Worm (Caenorhabditis elegans) whole organism, L1 larva: ENCODE data around the gene dgk-2.
A peak's percentile ranks its signal among the peaks of the same experiment; 100 is the strongest.

Experiments used
- C04F5.9 ChIP-seq: sonication (generic microtip); optimal IDR thresholded peaks from 2 replicates; lab custom pipeline; 2016; ENCODE audit warnings: missing genetic modification characterization, missing compliant biosample characterization
- C16A3.4 ChIP-seq: fragments of 150-350 bp; optimal IDR thresholded peaks from 2 replicates; lab custom pipeline; 2014; ENCODE audit warnings: missing biosample characterization, missing genetic modification characterization
- ceh-8 ChIP-seq: fragments of 200-800 bp; sonication (Bioruptor generic); optimal IDR thresholded peaks from 2 replicates; lab custom pipeline; 2018; ENCODE audit warnings: mild to moderate bottlenecking, missing genetic modification characterization, moderate library complexity, missing compliant biosample characterization
- ceh-90 ChIP-seq: sonication (generic microtip); optimal IDR thresholded peaks from 2 replicates; lab custom pipeline; 2016; ENCODE audit warnings: missing genetic modification characterization, missing compliant biosample characterization
- ces-1 ChIP-seq: fragments of 150-350 bp; optimal IDR thresholded peaks from 2 replicates; lab custom pipeline; 2014; ENCODE audit warnings: missing biosample characterization, missing genetic modification reagents, missing genetic modification characterization
- dpl-1 ChIP-seq, 3 experiments: fragments of 150-350 bp in 2 of 3; sonication (generic microtip) in 1 of 3; optimal IDR thresholded peaks; 2 replicates each; lab custom pipeline; 2014 to 2017; ENCODE audit warnings: missing biosample characterization in 3 of 3, missing genetic modification characterization in 3 of 3, missing genetic modification reagents in 3 of 3
- dsc-1 ChIP-seq: sonication (generic microtip); optimal IDR thresholded peaks from 2 replicates; lab custom pipeline; 2016; ENCODE audit warnings: mild to moderate bottlenecking, missing genetic modification characterization, missing compliant biosample characterization
- efl-3 ChIP-seq: fragments of 200-800 bp; sonication (Bioruptor generic); optimal IDR thresholded peaks from 2 replicates; lab custom pipeline; 2018; ENCODE audit warnings: mild to moderate bottlenecking, missing genetic modification characterization, missing compliant biosample characterization
- egl-13 ChIP-seq: sonication (generic microtip); optimal IDR thresholded peaks from 2 replicates; lab custom pipeline; 2016; ENCODE audit warnings: missing genotype, missing genetic modification reagents, missing genetic modification characterization, missing compliant biosample characterization
- egl-27 ChIP-seq, 2 experiments: fragments of 150-350 bp in 1 of 2; sonication (generic microtip); optimal IDR thresholded peaks; 3 replicates each; lab custom pipeline; 2017 to 2018; ENCODE audit warnings: missing biosample characterization in 2 of 2, missing genetic modification characterization in 2 of 2, missing genetic modification reagents in 2 of 2
- elt-3 ChIP-seq, 6 experiments: fragments of 150-350 bp in 1 of 6; sonication (generic microtip); optimal IDR thresholded peaks; 2 replicates each; lab custom pipeline; 2017 to 2018; ENCODE audit warnings: missing biosample characterization in 6 of 6, missing genetic modification characterization in 6 of 6, inconsistent platforms in 1 of 6
- ets-5 ChIP-seq: fragments of 200-800 bp; sonication (Bioruptor generic); IDR thresholded peaks from 2 replicates; pipeline ENCODE4 v1.3.6; 2022; ENCODE audit warnings: missing genetic modification characterization, missing compliant biosample characterization
- fkh-10 ChIP-seq: sonication (generic microtip); optimal IDR thresholded peaks from 2 replicates; lab custom pipeline; 2017; ENCODE audit warnings: missing biosample characterization, missing genetic modification reagents, missing genetic modification characterization
- fkh-4 ChIP-seq: sonication (generic microtip); optimal IDR thresholded peaks from 2 replicates; lab custom pipeline; 2016; ENCODE audit warnings: missing compliant biosample characterization, missing genetic modification characterization, borderline replicate concordance
- fos-1 ChIP-seq: fragments of 150-350 bp; optimal IDR thresholded peaks from 2 replicates; lab custom pipeline; 2014; ENCODE audit warnings: missing biosample characterization, missing genetic modification characterization
- grh-1 ChIP-seq: fragments of 200-800 bp; sonication (Bioruptor generic); IDR thresholded peaks from 2 replicates; pipeline ENCODE4 v1.3.6; 2022; ENCODE audit warnings: missing genetic modification reagents, missing genetic modification characterization, missing compliant biosample characterization
- irx-1 ChIP-seq: sonication (generic microtip); optimal IDR thresholded peaks from 2 replicates; lab custom pipeline; 2016; ENCODE audit warnings: missing genetic modification characterization, missing compliant biosample characterization
- jun-1 ChIP-seq: fragments of 150-350 bp; optimal IDR thresholded peaks from 2 replicates; lab custom pipeline; 2014; ENCODE audit warnings: missing biosample characterization, missing genetic modification reagents, missing genetic modification characterization
- lin-13 ChIP-seq: fragments of 150-350 bp; optimal IDR thresholded peaks from 2 replicates; lab custom pipeline; 2014; ENCODE audit warnings: missing biosample characterization, missing genetic modification reagents, missing genetic modification characterization
- lin-15B ChIP-seq: fragments of 150-350 bp; sonication (generic microtip); optimal IDR thresholded peaks from 3 replicates; lab custom pipeline; 2014; ENCODE audit warnings: missing biosample characterization, missing genetic modification characterization
- lin-35 ChIP-seq, 2 experiments: fragments of 150-350 bp; optimal IDR thresholded peaks; 2 replicates each; lab custom pipeline; 2014; ENCODE audit warnings: missing biosample characterization in 2 of 2, missing genetic modification characterization in 2 of 2, missing genetic modification reagents in 2 of 2
- lir-3 ChIP-seq: sonication (generic microtip); optimal IDR thresholded peaks from 2 replicates; lab custom pipeline; 2016; ENCODE audit warnings: mild to moderate bottlenecking, missing genetic modification characterization, moderate library complexity, missing compliant biosample characterization; ENCODE audit not compliant: poor library complexity
- mab-9 ChIP-seq: fragments of 200-800 bp; sonication (Bioruptor generic); IDR thresholded peaks from 2 replicates; pipeline ENCODE4 v1.3.6; 2022; ENCODE audit warnings: missing genetic modification reagents, missing genetic modification characterization, missing compliant biosample characterization
- mdl-1 ChIP-seq, 2 experiments: fragments of 150-350 bp; optimal IDR thresholded peaks; 2 replicates each; lab custom pipeline; 2014 to 2017; ENCODE audit warnings: missing biosample characterization in 2 of 2, missing genetic modification characterization in 2 of 2, inconsistent platforms in 1 of 2
- mef-2 ChIP-seq: fragments of 150-350 bp; optimal IDR thresholded peaks from 2 replicates; lab custom pipeline; 2014; ENCODE audit warnings: missing biosample characterization, missing genetic modification characterization
- mep-1 ChIP-seq: fragments of 150-350 bp; optimal IDR thresholded peaks from 2 replicates; lab custom pipeline; 2014; ENCODE audit warnings: missing biosample characterization, missing genetic modification characterization
- nhr-11 ChIP-seq: fragments of 150-350 bp; optimal IDR thresholded peaks from 2 replicates; lab custom pipeline; 2014; ENCODE audit warnings: missing biosample characterization, missing genetic modification characterization
- nhr-28 ChIP-seq: fragments of 150-350 bp; optimal IDR thresholded peaks from 2 replicates; lab custom pipeline; 2014; ENCODE audit warnings: missing biosample characterization, missing genetic modification characterization
- nhr-47 ChIP-seq: sonication (generic microtip); optimal IDR thresholded peaks from 2 replicates; lab custom pipeline; 2016; ENCODE audit warnings: mild to moderate bottlenecking, missing genetic modification characterization, moderate library complexity, missing compliant biosample characterization
- nhr-76 ChIP-seq: sonication (generic microtip); optimal IDR thresholded peaks from 2 replicates; lab custom pipeline; 2017; ENCODE audit warnings: missing biosample characterization, missing genetic modification characterization
- nhr-77 ChIP-seq: fragments of 150-350 bp; optimal IDR thresholded peaks from 2 replicates; lab custom pipeline; 2014; ENCODE audit warnings: missing biosample characterization, missing genetic modification characterization
- nhr-85 ChIP-seq: sonication (generic microtip); peaks from one replicate; lab custom pipeline; 2016; ENCODE audit warnings: missing genetic modification characterization, inconsistent platforms, missing compliant biosample characterization
- nhr-90 ChIP-seq: sonication (generic microtip); optimal IDR thresholded peaks from 2 replicates; lab custom pipeline; 2016; ENCODE audit warnings: mild to moderate bottlenecking, missing genetic modification characterization, missing compliant biosample characterization; ENCODE audit not compliant: poor library complexity
- pag-3 ChIP-seq: sonication (generic microtip); optimal IDR thresholded peaks from 2 replicates; lab custom pipeline; 2017; ENCODE audit warnings: missing genetic modification characterization, mild to moderate bottlenecking, missing compliant biosample characterization, antibody characterized with exemption, borderline replicate concordance; ENCODE audit not compliant: insufficient read depth
- pax-3 ChIP-seq: fragments of 200-800 bp; sonication (Bioruptor generic); optimal IDR thresholded peaks from 2 replicates; lab custom pipeline; 2018; ENCODE audit warnings: mild to moderate bottlenecking, missing genetic modification characterization, moderate library complexity, missing compliant biosample characterization
- pqm-1 ChIP-seq: sonication (generic microtip); optimal IDR thresholded peaks from 3 replicates; lab custom pipeline; 2017; ENCODE audit warnings: missing biosample characterization, missing genetic modification characterization
- rnt-1 ChIP-seq: sonication (generic microtip); optimal IDR thresholded peaks from 2 replicates; lab custom pipeline; 2016; ENCODE audit warnings: mild to moderate bottlenecking, missing genetic modification characterization, moderate library complexity, missing compliant biosample characterization
- skn-1 ChIP-seq: fragments of 150-350 bp; optimal IDR thresholded peaks from 2 replicates; lab custom pipeline; 2014; ENCODE audit warnings: missing biosample characterization, missing genetic modification characterization
- snpc-4 ChIP-seq: fragments of 150-350 bp; optimal IDR thresholded peaks from 2 replicates; lab custom pipeline; 2014; ENCODE audit warnings: missing biosample characterization, missing genetic modification characterization
- snu-23 ChIP-seq: sonication (generic microtip); optimal IDR thresholded peaks from 2 replicates; lab custom pipeline; 2016; ENCODE audit warnings: missing genetic modification characterization, missing compliant biosample characterization
- sox-4 ChIP-seq: sonication (generic microtip); optimal IDR thresholded peaks from 2 replicates; lab custom pipeline; 2016; ENCODE audit warnings: missing genetic modification characterization, missing compliant biosample characterization
- sup-37 ChIP-seq: fragments of 200-800 bp; sonication (Bioruptor generic); optimal IDR thresholded peaks from 2 replicates; lab custom pipeline; 2018; ENCODE audit warnings: mild to moderate bottlenecking, missing genetic modification characterization, missing compliant biosample characterization
- swsn-7 ChIP-seq: sonication (generic microtip); optimal IDR thresholded peaks from 2 replicates; lab custom pipeline; 2016; ENCODE audit warnings: missing genetic modification characterization, missing compliant biosample characterization
- tbx-2 ChIP-seq: sonication (generic microtip); optimal IDR thresholded peaks from 2 replicates; lab custom pipeline; 2016; ENCODE audit warnings: missing genetic modification characterization, missing compliant biosample characterization
- tlp-1 ChIP-seq: fragments of 150-350 bp; optimal IDR thresholded peaks from 2 replicates; lab custom pipeline; 2014; ENCODE audit warnings: missing biosample characterization, missing genetic modification characterization
- unc-86 ChIP-seq: sonication (generic microtip); optimal IDR thresholded peaks from 2 replicates; lab custom pipeline; 2016; ENCODE audit warnings: missing genetic modification characterization, missing compliant biosample characterization
- unc-98 ChIP-seq: fragments of 200-800 bp; sonication (Bioruptor generic); IDR thresholded peaks from 2 replicates; pipeline ENCODE4 v1.3.6; 2022; ENCODE audit warnings: missing genetic modification characterization, missing compliant biosample characterization
- xbp-1 ChIP-seq: sonication (generic microtip); optimal IDR thresholded peaks from 2 replicates; lab custom pipeline; 2016; ENCODE audit warnings: missing genetic modification characterization, missing compliant biosample characterization
- zag-1 ChIP-seq: fragments of 150-350 bp; optimal IDR thresholded peaks from 2 replicates; lab custom pipeline; 2014; ENCODE audit warnings: missing biosample characterization, missing genetic modification characterization
- ztf-11 ChIP-seq, 2 experiments: sonication (generic microtip); optimal IDR thresholded peaks; 2 replicates each; lab custom pipeline; 2016 to 2017; ENCODE audit warnings: missing genetic modification characterization in 2 of 2, missing biosample characterization in 1 of 2, missing compliant biosample characterization in 1 of 2

The dgk-2 gene

DNA sequence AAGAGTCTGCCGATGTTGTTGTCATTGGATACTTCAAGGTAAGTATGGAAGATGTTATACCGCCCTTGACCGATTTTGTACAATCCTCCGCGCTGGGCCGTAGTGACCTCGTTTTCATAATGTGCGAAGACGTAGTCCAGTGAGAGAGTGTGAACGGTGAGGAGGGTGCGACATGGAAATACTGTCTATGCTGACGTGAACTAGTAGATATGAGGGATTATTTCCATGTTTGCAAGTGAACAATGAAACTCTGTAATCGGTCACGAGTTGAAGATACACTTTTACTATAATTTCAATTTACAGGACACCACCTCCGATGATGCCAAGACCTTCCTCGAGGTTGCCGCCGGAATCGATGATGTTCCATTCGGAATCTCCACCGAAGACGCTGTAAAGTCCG, 20.7 kb upstream of the dgk-2 start (continued):
- TF ChIP-seq ces-1 = no peak
- TF ChIP-seq snpc-4 = no peak
- TF ChIP-seq tlp-1 (tag; lab: Kevin White, UChicago) = no peak
- TF ChIP-seq snu-23 = peak; percentile 22
- TF ChIP-seq jun-1 (tag; lab: Kevin White, UChicago) = no peak
- TF ChIP-seq fkh-4 = no peak
- TF ChIP-seq mef-2 (tag; lab: Kevin White, UChicago) = no peak
- TF ChIP-seq nhr-90 (tag; lab: Kevin White, UChicago) = peak; percentile 18
- no peak for TF ChIP-seq unc-98 (GFP tag; lab: Robert Waterston, UW)
- no peak for TF ChIP-seq egl-27 (tag; optimal IDR thresholded peaks at IDR 0.05; lab: Kevin White, UChicago)
- no peak for TF ChIP-seq fkh-10 (GFP tag; lab: Kevin White, UChicago)
- no peak for TF ChIP-seq dsc-1 (tag; lab: Kevin White, UChicago)
- no peak for TF ChIP-seq lin-35 (GFP tag; optimal IDR thresholded peaks at IDR 0.05; lab: Kevin White, UChicago)
- TF ChIP-seq elt-3 (tag; optimal IDR thresholded peaks at IDR 0.05; lab: Kevin White, UChicago) = no peak
- TF ChIP-seq mdl-1 (tag; optimal IDR thresholded peaks at IDR 0.05; lab: Kevin White, UChicago) = no peak
- TF ChIP-seq zag-1 (tag; lab: Kevin White, UChicago) = no peak
- no peak for TF ChIP-seq pqm-1
- TF ChIP-seq egl-13 (tag; lab: Kevin White, UChicago) = no peak
- no peak for TF ChIP-seq dpl-1 (GFP tag; optimal IDR thresholded peaks at IDR 0.05; lab: Kevin White, UChicago)
- TF ChIP-seq xbp-1 (tag; lab: Kevin White, UChicago) = peak; percentile 94
- no peak for TF ChIP-seq pax-3 (tag; lab: Kevin White, UChicago)

DNA sequence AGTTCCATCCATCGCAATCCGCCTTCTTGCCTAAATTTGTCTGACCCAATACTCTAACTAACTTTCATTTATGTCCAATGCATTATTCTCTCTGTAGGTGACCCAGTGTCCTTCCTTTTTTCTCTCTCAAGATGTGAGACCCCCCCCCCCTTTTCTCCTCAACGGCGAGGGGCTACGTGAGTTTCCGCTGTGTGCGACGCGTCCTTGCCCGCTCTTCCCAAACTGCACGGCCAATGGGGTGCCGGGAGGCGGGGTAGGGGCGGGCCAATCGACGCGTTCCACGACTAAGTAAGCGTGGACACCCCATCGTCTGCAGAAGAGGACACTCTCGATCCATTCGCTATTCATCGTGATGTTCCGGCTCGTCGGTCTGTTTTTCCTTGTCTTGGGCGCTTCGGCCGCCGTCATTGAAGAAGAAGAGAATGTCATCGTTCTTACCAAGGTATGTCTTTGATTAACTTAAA, 19.7 kb upstream of the dgk-2 start, which contains the start of gene pdi-2:
Gene pdi-2, plus strand, starts transcription at position 269 of the 464 bp plus-strand sequence.
- TF ChIP-seq C04F5.9 = no peak
- TF ChIP-seq lir-3 (tag; lab: Kevin White, UChicago) = no peak
- peak; percentile 46 for TF ChIP-seq skn-1 (tag; lab: Kevin White, UChicago)
- TF ChIP-seq nhr-76 (tag; lab: Kevin White, UChicago) = no peak
- peak; percentile 100 for TF ChIP-seq xbp-1 (tag; lab: Kevin White, UChicago)
- TF ChIP-seq lin-15B (tag; lab: Kevin White, UChicago) = peak; percentile 8
- TF ChIP-seq nhr-28 (tag; lab: Kevin White, UChicago) = no peak
- peak; percentile 79 for TF ChIP-seq mep-1 (tag; lab: Kevin White, UChicago)
- TF ChIP-seq mab-9 (GFP tag; lab: Robert Waterston, UW) = peak; percentile 69
- TF ChIP-seq C16A3.4 (tag; lab: Kevin White, UChicago) = peak; percentile 49
- peak; percentile 61 for TF ChIP-seq nhr-77 (tag; lab: Kevin White, UChicago)
- peak; percentile 75 for TF ChIP-seq lin-13 (GFP tag; lab: Kevin White, UChicago)
- TF ChIP-seq ceh-8 = peak; percentile 51
- TF ChIP-seq unc-86 (tag; lab: Kevin White, UChicago) = peak; percentile 44
- TF ChIP-seq ets-5 (GFP tag; lab: Robert Waterston, UW) = no peak
- TF ChIP-seq lin-35 (GFP tag; optimal IDR thresholded peaks at IDR 0.05; lab: Kevin White, UChicago) = peak; percentile 48 to 73
- peak; percentile 72 for TF ChIP-seq tbx-2 (tag; lab: Kevin White, UChicago)
- no peak for TF ChIP-seq sox-4 (tag; lab: Kevin White, UChicago)
- peak; percentile 40 for TF ChIP-seq efl-3 (GFP tag; lab: Kevin White, UChicago)
- no peak for TF ChIP-seq mef-2 (tag; lab: Kevin White, UChicago)
- TF ChIP-seq rnt-1 (tag; lab: Kevin White, UChicago) = peak; percentile 62
- TF ChIP-seq pag-3 (tag; lab: Kevin White, UChicago) = no peak
- TF ChIP-seq ceh-90 (tag; lab: Kevin White, UChicago) = no peak
- TF ChIP-seq pax-3 (tag; lab: Kevin White, UChicago) = peak; percentile 73
- peak in 1 of 2 experiments; percentile 50 for TF ChIP-seq ztf-11 (tag; optimal IDR thresholded peaks at IDR 0.05; lab: Kevin White, UChicago)
- peak; percentile 22 for TF ChIP-seq dsc-1 (tag; lab: Kevin White, UChicago)
- peak; percentile 45 for TF ChIP-seq sup-37 (GFP tag; lab: Kevin White, UChicago)
- peak; percentile 61 for TF ChIP-seq snu-23
- peak in 1 of 2 experiments; percentile 79 for TF ChIP-seq mdl-1 (tag; optimal IDR thresholded peaks at IDR 0.05; lab: Kevin White, UChicago)
- TF ChIP-seq grh-1 = peak; percentile 92
- TF ChIP-seq egl-13 (tag; lab: Kevin White, UChicago) = peak; percentile 20
- TF ChIP-seq nhr-47 (tag; lab: Kevin White, UChicago) = peak; percentile 76
- peak; percentile 77 for TF ChIP-seq swsn-7 (tag; lab: Kevin White, UChicago)
- no peak for TF ChIP-seq nhr-11 (tag; lab: Kevin White, UChicago)
- peak; percentile 24 for TF ChIP-seq fos-1 (tag; lab: Kevin White, UChicago)
- peak; percentile 55 for TF ChIP-seq irx-1 (tag; lab: Kevin White, UChicago)
- TF ChIP-seq pqm-1 = no peak
- TF ChIP-seq nhr-85 (tag; lab: Kevin White, UChicago) = peak; percentile 98
